Fruit fly (Drosophila melanogaster) whole organism, embryonic: ENCODE results near the gene CG1103.

Source experiments
- Awh ChIP-seq: fragments of 200-800 bp; sonication (Bioruptor generic); IDR thresholded peaks from 2 replicates; pipeline ENCODE4, ENCODE4 v1.3.6; 2022; ENCODE audit warnings: missing biosample characterization, missing genetic modification characterization
- B-H1 ChIP-seq: fragments of 200-800 bp; sonication (Bioruptor generic); IDR thresholded peaks from 3 replicates; pipeline ENCODE4 v1.3.6; 2022; ENCODE audit warnings: missing biosample characterization, missing genetic modification characterization
- BEAF-32 ChIP-seq: fragments of 200-800 bp; sonication (Bioruptor generic); optimal IDR thresholded peaks from 3 replicates; lab custom pipeline; 2017; ENCODE audit warnings: missing biosample characterization, missing genetic modification characterization, mild to moderate bottlenecking, moderate library complexity, missing genetic modification reagents
- CG13296 ChIP-seq: fragments of 200-800 bp; sonication (Bioruptor generic); optimal IDR thresholded peaks from 3 replicates; lab custom pipeline; 2018; ENCODE audit warnings: missing biosample characterization, mild to moderate bottlenecking, missing genetic modification characterization
- CG16815 ChIP-seq: fragments of 200-800 bp; sonication (Bioruptor generic); optimal IDR thresholded peaks from 3 replicates; lab custom pipeline; 2017; ENCODE audit warnings: missing biosample characterization, mild to moderate bottlenecking, missing genetic modification characterization
- CG17361 ChIP-seq: fragments of 200-800 bp; sonication (Bioruptor generic); IDR thresholded peaks from 3 replicates; pipeline ENCODE4 v1.3.6; 2022; ENCODE audit warnings: missing biosample characterization, missing genetic modification characterization
- CG31388 ChIP-seq: fragments of 200-800 bp; sonication (Bioruptor generic); optimal IDR thresholded peaks from 2 replicates; lab custom pipeline; 2016; ENCODE audit warnings: missing biosample characterization, missing genetic modification characterization
- CG34224 ChIP-seq: fragments of 200-800 bp; sonication (Bioruptor generic); IDR thresholded peaks from 3 replicates; pipeline ENCODE4 v1.3.6; 2022; ENCODE audit warnings: missing biosample characterization, missing genetic modification characterization; ENCODE audit not compliant: partially characterized antibody
- CG4328 ChIP-seq: fragments of 200-800 bp; sonication (Bioruptor generic); optimal IDR thresholded peaks from 3 replicates; lab custom pipeline; 2017; ENCODE audit warnings: missing biosample characterization, missing genetic modification reagents, missing genetic modification characterization
- CG5180 ChIP-seq: fragments of 200-800 bp; sonication (Bioruptor generic); optimal IDR thresholded peaks from 3 replicates; lab custom pipeline; 2017; ENCODE audit warnings: missing biosample characterization, missing genetic modification characterization, mild to moderate bottlenecking, moderate library complexity, missing genetic modification reagents
- CG6689 ChIP-seq: fragments of 200-800 bp; sonication (Bioruptor generic); IDR thresholded peaks from 2 replicates; pipeline ENCODE4 v1.3.6; 2022; ENCODE audit warnings: missing biosample characterization, missing genetic modification characterization
- CG7357 ChIP-seq: fragments of 200-800 bp; sonication (Bioruptor generic); IDR thresholded peaks from 3 replicates; pipeline ENCODE4 v1.3.6; 2022; ENCODE audit warnings: missing biosample characterization, missing genetic modification characterization
- CG7556 ChIP-seq: fragments of 200-800 bp; sonication (Bioruptor generic); optimal IDR thresholded peaks from 2 replicates; lab custom pipeline; 2017; ENCODE audit warnings: missing biosample characterization, mild to moderate bottlenecking, missing genetic modification characterization
- CG8290 ChIP-seq, 3 experiments: fragments of 200-800 bp; sonication (Bioruptor generic); optimal IDR thresholded peaks; 2 replicates each; lab custom pipeline; 2016 to 2019; ENCODE audit warnings: missing biosample characterization in 3 of 3, missing genetic modification characterization in 3 of 3, mild to moderate bottlenecking in 2 of 3, moderate library complexity in 1 of 3
- CG9215 ChIP-seq: fragments of 200-800 bp; sonication (Bioruptor generic); IDR thresholded peaks from 2 replicates; pipeline ENCODE4 v1.3.6; 2022; ENCODE audit warnings: missing biosample characterization, missing genetic modification characterization
- CG9817 ChIP-seq: fragments of 200-800 bp; sonication (Bioruptor generic); optimal IDR thresholded peaks from 2 replicates; lab custom pipeline; 2018; ENCODE audit warnings: missing biosample characterization, mild to moderate bottlenecking, missing genetic modification characterization, moderate library complexity
- Dbx ChIP-seq: fragments of 200-800 bp; sonication (Bioruptor generic); IDR thresholded peaks from 3 replicates; pipeline ENCODE4 v1.3.6; 2022; ENCODE audit warnings: missing biosample characterization, missing genetic modification characterization
- Deaf1 ChIP-seq: fragments of 200-800 bp; optimal IDR thresholded peaks from 3 replicates; lab custom pipeline; 2019; ENCODE audit warnings: missing biosample characterization, mild to moderate bottlenecking, missing genetic modification characterization, moderate library complexity
- HmgZ ChIP-seq: fragments of 200-800 bp; sonication (Bioruptor generic); optimal IDR thresholded peaks from 2 replicates; lab custom pipeline; 2018; ENCODE audit warnings: missing biosample characterization, mild to moderate bottlenecking, missing genetic modification characterization
- Med ChIP-seq: fragments of 200-800 bp; sonication (Bioruptor generic); peaks from one replicate; lab custom pipeline; 2016; ENCODE audit warnings: missing biosample characterization, missing genetic modification characterization, mild to moderate bottlenecking, inconsistent platforms, moderate library complexity
- Nf-YB ChIP-seq: fragments of 200-800 bp; sonication (Bioruptor generic); optimal IDR thresholded peaks from 3 replicates; lab custom pipeline; 2019; ENCODE audit warnings: missing biosample characterization, mild to moderate bottlenecking, missing genetic modification characterization, moderate library complexity
- NfI ChIP-seq: fragments of 200-800 bp; sonication (Bioruptor generic); optimal IDR thresholded peaks from 3 replicates; lab custom pipeline; 2018; ENCODE audit warnings: missing biosample characterization, mild to moderate bottlenecking, missing genetic modification characterization, moderate library complexity
- PHDP ChIP-seq: fragments of 200-800 bp; sonication (Bioruptor generic); optimal IDR thresholded peaks from 3 replicates; lab custom pipeline; 2018; ENCODE audit warnings: missing biosample characterization, mild to moderate bottlenecking, missing genetic modification characterization, moderate library complexity
- Ssrp ChIP-seq: fragments of 200-800 bp; sonication (Bioruptor generic); optimal IDR thresholded peaks from 2 replicates; lab custom pipeline; 2018; ENCODE audit warnings: missing biosample characterization, mild to moderate bottlenecking, missing genetic modification characterization, moderate library complexity
- Xrp1 ChIP-seq: fragments of 200-800 bp; sonication (Bioruptor generic); IDR thresholded peaks from 2 replicates; pipeline ENCODE4 v1.3.6; 2022; ENCODE audit warnings: missing biosample characterization, missing genetic modification characterization
- al ChIP-seq: fragments of 200-800 bp; sonication (Bioruptor generic); IDR thresholded peaks from 2 replicates; pipeline ENCODE4 v1.3.6; 2022; ENCODE audit warnings: missing biosample characterization, missing genetic modification characterization
- ash1 ChIP-seq: fragments of 200-800 bp; sonication (Bioruptor generic); optimal IDR thresholded peaks from 2 replicates; lab custom pipeline; 2018; ENCODE audit warnings: missing biosample characterization, mild to moderate bottlenecking, missing genetic modification characterization
- bcd ChIP-seq: fragments of 200-800 bp; sonication (Bioruptor generic); optimal IDR thresholded peaks from 2 replicates; lab custom pipeline; 2017; ENCODE audit warnings: missing biosample characterization, mild to moderate bottlenecking, missing genetic modification characterization
- cad ChIP-seq: fragments of >200 bp; optimal IDR thresholded peaks from 2 replicates; lab custom pipeline; 2017; ENCODE audit warnings: missing biosample characterization, missing genetic modification characterization
- corto ChIP-seq: fragments of 200-800 bp; sonication (Bioruptor generic); optimal IDR thresholded peaks from 2 replicates; lab custom pipeline; 2016; ENCODE audit warnings: missing biosample characterization, mild to moderate bottlenecking, missing genetic modification characterization, moderate library complexity
- crp ChIP-seq, 2 experiments: fragments of 200-800 bp; sonication (Bioruptor generic); optimal IDR thresholded peaks; 2 replicates in 1 of 2; 3 replicates in 1 of 2; lab custom pipeline; 2017; ENCODE audit warnings: missing biosample characterization in 2 of 2, missing genetic modification characterization in 2 of 2, mild to moderate bottlenecking in 1 of 2, moderate library complexity in 1 of 2
- dm ChIP-seq: fragments of 200-800 bp; sonication (Bioruptor generic); optimal IDR thresholded peaks from 3 replicates; lab custom pipeline; 2016; ENCODE audit warnings: missing biosample characterization, missing genetic modification characterization
- dmrt11E ChIP-seq: fragments of 200-800 bp; sonication (Bioruptor generic); optimal IDR thresholded peaks from 3 replicates; lab custom pipeline; 2018; ENCODE audit warnings: missing biosample characterization, mild to moderate bottlenecking, missing genetic modification characterization, moderate library complexity
- dysf ChIP-seq: fragments of 200-800 bp; sonication (Bioruptor generic); IDR thresholded peaks from 3 replicates; pipeline ENCODE4 v1.3.6; 2022; ENCODE audit warnings: missing biosample characterization, missing genetic modification characterization
- fd96Cb ChIP-seq: fragments of 200-800 bp; sonication (Bioruptor generic); optimal IDR thresholded peaks from 2 replicates; lab custom pipeline; 2018; ENCODE audit warnings: missing biosample characterization, mild to moderate bottlenecking, missing genetic modification characterization, moderate library complexity
- gsb-n ChIP-seq: fragments of 200-800 bp; sonication (Bioruptor generic); optimal IDR thresholded peaks from 3 replicates; lab custom pipeline; 2018; ENCODE audit warnings: missing biosample characterization, mild to moderate bottlenecking, missing genetic modification characterization
- ind ChIP-seq: fragments of 200-800 bp; sonication (Bioruptor generic); optimal IDR thresholded peaks from 3 replicates; lab custom pipeline; 2016; ENCODE audit warnings: missing biosample characterization, missing genetic modification characterization
- insv ChIP-seq, 2 experiments: fragments of 200-800 bp; sonication (Bioruptor generic); optimal IDR thresholded peaks; 3 replicates each; lab custom pipeline; 2016 to 2018; ENCODE audit warnings: missing biosample characterization in 2 of 2, missing genetic modification characterization in 2 of 2
- org-1 ChIP-seq: fragments of 200-800 bp; sonication (Bioruptor generic); optimal IDR thresholded peaks from 2 replicates; lab custom pipeline; 2017; ENCODE audit warnings: missing biosample characterization, missing genetic modification characterization
- otp ChIP-seq: fragments of 200-800 bp; sonication (Bioruptor generic); IDR thresholded peaks from 3 replicates; pipeline ENCODE4, ENCODE4 v1.3.6; 2022; ENCODE audit warnings: missing biosample characterization, missing genetic modification characterization
- pfk ChIP-seq: fragments of 200-800 bp; sonication (Bioruptor generic); optimal IDR thresholded peaks from 2 replicates; lab custom pipeline; 2018; ENCODE audit warnings: missing biosample characterization, mild to moderate bottlenecking, missing genetic modification characterization, moderate library complexity
- phol ChIP-seq: fragments of 200-800 bp; sonication (Bioruptor generic); optimal IDR thresholded peaks from 3 replicates; lab custom pipeline; 2018; ENCODE audit warnings: missing biosample characterization, mild to moderate bottlenecking, missing genetic modification characterization, moderate library complexity
- psq ChIP-seq: fragments of 200-800 bp; sonication (Bioruptor generic); optimal IDR thresholded peaks from 2 replicates; lab custom pipeline; 2017; ENCODE audit warnings: missing biosample characterization, missing genetic modification characterization
- row ChIP-seq: fragments of 200-800 bp; sonication (Bioruptor generic); IDR thresholded peaks from 3 replicates; pipeline ENCODE4 v1.3.6; 2022; ENCODE audit warnings: missing biosample characterization, missing genetic modification characterization
- slou ChIP-seq: fragments of 200-800 bp; sonication (Bioruptor generic); optimal IDR thresholded peaks from 3 replicates; lab custom pipeline; 2016; ENCODE audit warnings: missing biosample characterization, missing genetic modification characterization
- sug ChIP-seq: fragments of 200-800 bp; optimal IDR thresholded peaks from 2 replicates; lab custom pipeline; 2019; ENCODE audit warnings: missing biosample characterization, mild to moderate bottlenecking, missing genetic modification characterization, moderate library complexity
- ttk ChIP-seq: fragments of 200-800 bp; sonication (Bioruptor generic); IDR thresholded peaks from 2 replicates; pipeline ENCODE4 v2.1.2; 2022; ENCODE audit warnings: missing biosample characterization, missing genetic modification characterization
- unpg ChIP-seq: fragments of 200-800 bp; sonication (Bioruptor generic); optimal IDR thresholded peaks from 3 replicates; lab custom pipeline; 2018; ENCODE audit warnings: missing biosample characterization, mild to moderate bottlenecking, missing genetic modification characterization, moderate library complexity
- zfh2 ChIP-seq: fragments of 200-800 bp; sonication (Bioruptor generic); optimal IDR thresholded peaks from 2 replicates; lab custom pipeline; 2016; ENCODE audit warnings: missing biosample characterization, missing genetic modification characterization

Gene CG1103

DNA sequence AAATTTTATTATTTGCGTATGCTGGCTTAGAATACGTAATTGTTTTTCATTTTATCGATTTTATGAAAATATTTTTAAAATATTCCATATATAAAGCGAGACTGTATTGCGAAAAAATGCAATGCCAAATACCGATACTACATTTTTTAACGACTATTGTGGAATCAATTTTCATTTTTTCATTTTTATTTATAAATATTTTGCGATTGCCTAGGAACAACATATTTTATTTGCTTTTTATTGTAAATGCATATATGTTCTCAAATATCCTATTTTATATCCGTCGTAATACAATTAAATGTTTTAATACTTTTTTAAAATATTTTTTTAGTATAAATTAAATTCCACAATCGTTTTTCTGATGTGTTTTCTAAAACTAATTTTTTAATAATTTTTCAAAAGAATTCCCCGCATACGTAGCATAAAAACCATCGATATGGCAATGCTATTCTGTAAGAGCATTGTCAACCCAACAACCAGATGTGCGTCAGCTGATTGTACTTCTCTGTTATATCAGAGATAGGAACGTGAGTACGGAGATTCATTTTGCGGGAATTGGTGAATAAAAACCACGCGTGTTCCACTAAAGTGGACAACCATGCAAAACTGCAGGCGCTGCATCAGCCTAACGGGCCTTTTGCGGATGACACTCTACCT, 26.4 kb upstream of the CG1103 start, which contains the start of gene Suv3 (continued):
- TF ChIP-seq al (peak; percentile 29; the same call in 1 of the 2 replicates), B-H1 (0 out of 3 replicates have a peak, but pooled peaks have one; percentile 19), ash1 (GFP tag; lab: Kevin White, UChicago) (no peak), Dbx (GFP tag; lab: Robert Waterston, UW) (no peak), dysf (GFP tag; lab: Robert Waterston, UW) (peak; percentile 41; the same call in 1 of the 3 replicates), corto (GFP tag; lab: Kevin White, UChicago) (no peak), crp (GFP tag; optimal IDR thresholded peaks at IDR 0.05; lab: Kevin White, UChicago) (peak; percentile 20 to 89), otp (no peak), Awh (no peak), CG4328 (GFP tag; lab: Kevin White, UChicago) (peak; percentile 19), BEAF-32 (GFP tag; lab: Kevin White, UChicago) (peak; percentile 54), slou (no peak), unpg (GFP tag; lab: Kevin White, UChicago) (peak; percentile 18), zfh2 (GFP tag; lab: Kevin White, UChicago) (peak; percentile 10), fd96Cb (tag; lab: Kevin White, UChicago) (peak; percentile 22), dm (GFP tag; lab: Kevin White, UChicago) (peak; percentile 44), Nf-YB (peak; percentile 8), ind (GFP tag; lab: Kevin White, UChicago) (peak; percentile 8), PHDP (tag; lab: Kevin White, UChicago) (peak; percentile 2), ttk (GFP tag; lab: Robert Waterston, UW) (no peak), Ssrp (tag; lab: Kevin White, UChicago) (peak; percentile 59), psq (GFP tag; lab: Kevin White, UChicago) (peak; percentile 8), HmgZ (tag; lab: Kevin White, UChicago) (peak; percentile 23), CG9215 (peak; percentile 83), CG31388 (GFP tag; lab: Kevin White, UChicago) (no peak), phol (tag; lab: Kevin White, UChicago) (peak; percentile 60), CG6689 (GFP tag; lab: Robert Waterston, UW) (0 out of 2 replicates have a peak, but pooled peaks have one; percentile 28), CG9817 (tag; lab: Kevin White, UChicago) (peak; percentile 36), CG17361 (GFP tag; lab: Robert Waterston, UW) (peak; percentile 85), insv (GFP tag; optimal IDR thresholded peaks at IDR 0.05; lab: Kevin White, UChicago) (peak in 1 of 2 experiments; percentile 56), sug (tag; lab: Kevin White, UChicago) (peak; percentile 55), pfk (GFP tag; lab: Kevin White, UChicago) (peak; percentile 17), Xrp1 (GFP tag; lab: Robert Waterston, UW) (peak; percentile 41), CG7556 (GFP tag; lab: Kevin White, UChicago) (peak; percentile 26), Deaf1 (tag; lab: Kevin White, UChicago) (no peak), dmrt11E (tag; lab: Kevin White, UChicago) (peak; percentile 45), org-1 (GFP tag; lab: Kevin White, UChicago) (no peak), CG8290 (GFP tag; optimal IDR thresholded peaks at IDR 0.05; lab: Kevin White, UChicago) (no peak), CG8290 (tag; optimal IDR thresholded peaks at IDR 0.05; lab: Kevin White, UChicago) (no peak), CG7357 (GFP tag; lab: Robert Waterston, UW) (0 out of 3 replicates have a peak, but pooled peaks have one; percentile 40), cad (no peak), NfI (peak; percentile 20), row (GFP tag; lab: Robert Waterston, UW) (peak; percentile 50), CG13296 (GFP tag; lab: Kevin White, UChicago) (peak; percentile 13), CG5180 (GFP tag; lab: Kevin White, UChicago) (no peak), CG34224 (GFP tag; lab: Robert Waterston, UW) (peak; percentile 38; the same call in 2 of the 3 replicates), bcd (GFP tag; lab: Kevin White, UChicago) (peak; percentile 30), gsb-n (no peak), CG16815 (GFP tag; lab: Kevin White, UChicago) (peak; percentile 22), Med (GFP tag; lab: Kevin White, UChicago) (peak; percentile 65)
